Worm (Caenorhabditis elegans) whole organism, L1 larva: ENCODE results near the gene str-149.
A peak's percentile ranks its signal among the peaks of the same experiment; 100 is the strongest.

Experiments used
- C16A3.4 ChIP-seq: fragments of 150-350 bp; optimal IDR thresholded peaks from 2 replicates; lab custom pipeline; 2014; ENCODE audit warnings: missing biosample characterization, missing genetic modification characterization
- ama-1 ChIP-seq: fragments of 150-350 bp; optimal IDR thresholded peaks from 2 replicates; lab custom pipeline; 2014
- ceh-82 ChIP-seq, 3 experiments: fragments of 150-350 bp in 1 of 3; sonication (generic microtip) in 2 of 3; optimal IDR thresholded peaks; 2 replicates each; lab custom pipeline; 2014 to 2017; ENCODE audit warnings: missing biosample characterization in 3 of 3, missing genetic modification characterization in 3 of 3
- dpl-1 ChIP-seq, 3 experiments: fragments of 150-350 bp in 2 of 3; sonication (generic microtip) in 1 of 3; optimal IDR thresholded peaks; 2 replicates each; lab custom pipeline; 2014 to 2017; ENCODE audit warnings: missing biosample characterization in 3 of 3, missing genetic modification characterization in 3 of 3, missing genetic modification reagents in 3 of 3
- dsc-1 ChIP-seq: sonication (generic microtip); optimal IDR thresholded peaks from 2 replicates; lab custom pipeline; 2016; ENCODE audit warnings: mild to moderate bottlenecking, missing genetic modification characterization, missing compliant biosample characterization
- efl-1 ChIP-seq, 4 experiments: fragments of 150-350 bp; optimal IDR thresholded peaks in 3 of 4; peaks in 1 of 4; 1 replicate in 1 of 4; 2 replicates in 3 of 4; lab custom pipeline; 2014; ENCODE audit warnings: missing biosample characterization in 2 of 4, missing genetic modification characterization in 2 of 4, missing genetic modification reagents in 2 of 4
- egl-27 ChIP-seq, 2 experiments: fragments of 150-350 bp in 1 of 2; sonication (generic microtip); optimal IDR thresholded peaks; 3 replicates each; lab custom pipeline; 2017 to 2018; ENCODE audit warnings: missing biosample characterization in 2 of 2, missing genetic modification characterization in 2 of 2, missing genetic modification reagents in 2 of 2
- elt-2 ChIP-seq: sonication (generic microtip); optimal IDR thresholded peaks from 2 replicates; lab custom pipeline; 2016; ENCODE audit warnings: missing genetic modification characterization, mild to moderate bottlenecking, inconsistent platforms, missing compliant biosample characterization, missing genetic modification reagents
- elt-3 ChIP-seq, 6 experiments: fragments of 150-350 bp in 1 of 6; sonication (generic microtip); optimal IDR thresholded peaks; 2 replicates each; lab custom pipeline; 2017 to 2018; ENCODE audit warnings: missing biosample characterization in 6 of 6, missing genetic modification characterization in 6 of 6, inconsistent platforms in 1 of 6
- fkh-4 ChIP-seq: sonication (generic microtip); optimal IDR thresholded peaks from 2 replicates; lab custom pipeline; 2016; ENCODE audit warnings: missing compliant biosample characterization, missing genetic modification characterization, borderline replicate concordance
- fos-1 ChIP-seq: fragments of 150-350 bp; optimal IDR thresholded peaks from 2 replicates; lab custom pipeline; 2014; ENCODE audit warnings: missing biosample characterization, missing genetic modification characterization
- grh-1 ChIP-seq: fragments of 200-800 bp; sonication (Bioruptor generic); IDR thresholded peaks from 2 replicates; pipeline ENCODE4 v1.3.6; 2022; ENCODE audit warnings: missing genetic modification reagents, missing genetic modification characterization, missing compliant biosample characterization
- irx-1 ChIP-seq: sonication (generic microtip); optimal IDR thresholded peaks from 2 replicates; lab custom pipeline; 2016; ENCODE audit warnings: missing genetic modification characterization, missing compliant biosample characterization
- jun-1 ChIP-seq: fragments of 150-350 bp; optimal IDR thresholded peaks from 2 replicates; lab custom pipeline; 2014; ENCODE audit warnings: missing biosample characterization, missing genetic modification reagents, missing genetic modification characterization
- lin-13 ChIP-seq: fragments of 150-350 bp; optimal IDR thresholded peaks from 2 replicates; lab custom pipeline; 2014; ENCODE audit warnings: missing biosample characterization, missing genetic modification reagents, missing genetic modification characterization
- lin-14 ChIP-seq: fragments of 200-800 bp; sonication (Bioruptor generic); optimal IDR thresholded peaks from 2 replicates; lab custom pipeline; 2018; ENCODE audit warnings: mild to moderate bottlenecking, missing genetic modification characterization, moderate library complexity, missing compliant biosample characterization
- lin-35 ChIP-seq, 2 experiments: fragments of 150-350 bp; optimal IDR thresholded peaks; 2 replicates each; lab custom pipeline; 2014; ENCODE audit warnings: missing biosample characterization in 2 of 2, missing genetic modification characterization in 2 of 2, missing genetic modification reagents in 2 of 2
- lir-3 ChIP-seq: sonication (generic microtip); optimal IDR thresholded peaks from 2 replicates; lab custom pipeline; 2016; ENCODE audit warnings: mild to moderate bottlenecking, missing genetic modification characterization, moderate library complexity, missing compliant biosample characterization; ENCODE audit not compliant: poor library complexity
- lsy-2 ChIP-seq, 2 experiments: fragments of 150-350 bp; optimal IDR thresholded peaks; 2 replicates each; lab custom pipeline; 2014; ENCODE audit warnings: missing biosample characterization in 2 of 2, missing genetic modification characterization in 2 of 2
- mab-9 ChIP-seq: fragments of 200-800 bp; sonication (Bioruptor generic); IDR thresholded peaks from 2 replicates; pipeline ENCODE4 v1.3.6; 2022; ENCODE audit warnings: missing genetic modification reagents, missing genetic modification characterization, missing compliant biosample characterization
- mdl-1 ChIP-seq, 2 experiments: fragments of 150-350 bp; optimal IDR thresholded peaks; 2 replicates each; lab custom pipeline; 2014 to 2017; ENCODE audit warnings: missing biosample characterization in 2 of 2, missing genetic modification characterization in 2 of 2, inconsistent platforms in 1 of 2
- nhr-11 ChIP-seq: fragments of 150-350 bp; optimal IDR thresholded peaks from 2 replicates; lab custom pipeline; 2014; ENCODE audit warnings: missing biosample characterization, missing genetic modification characterization
- nhr-19 ChIP-seq: fragments of 200-800 bp; sonication (Bioruptor generic); conservative IDR thresholded peaks from 2 replicates; pipeline ENCODE4 v1.3.6; 2022; ENCODE audit warnings: missing genetic modification characterization, missing compliant biosample characterization
- nhr-20 ChIP-seq: sonication (generic microtip); optimal IDR thresholded peaks from 2 replicates; lab custom pipeline; 2016; ENCODE audit warnings: mild to moderate bottlenecking, missing genetic modification characterization, missing compliant biosample characterization
- nhr-47 ChIP-seq: sonication (generic microtip); optimal IDR thresholded peaks from 2 replicates; lab custom pipeline; 2016; ENCODE audit warnings: mild to moderate bottlenecking, missing genetic modification characterization, moderate library complexity, missing compliant biosample characterization
- nhr-71 ChIP-seq: sonication (generic microtip); optimal IDR thresholded peaks from 2 replicates; lab custom pipeline; 2016; ENCODE audit warnings: mild to moderate bottlenecking, missing genetic modification characterization, moderate library complexity, missing compliant biosample characterization
- nhr-77 ChIP-seq: fragments of 150-350 bp; optimal IDR thresholded peaks from 2 replicates; lab custom pipeline; 2014; ENCODE audit warnings: missing biosample characterization, missing genetic modification characterization
- nhr-85 ChIP-seq: sonication (generic microtip); peaks from one replicate; lab custom pipeline; 2016; ENCODE audit warnings: missing genetic modification characterization, inconsistent platforms, missing compliant biosample characterization
- nhr-90 ChIP-seq: sonication (generic microtip); optimal IDR thresholded peaks from 2 replicates; lab custom pipeline; 2016; ENCODE audit warnings: mild to moderate bottlenecking, missing genetic modification characterization, missing compliant biosample characterization; ENCODE audit not compliant: poor library complexity
- pax-3 ChIP-seq: fragments of 200-800 bp; sonication (Bioruptor generic); optimal IDR thresholded peaks from 2 replicates; lab custom pipeline; 2018; ENCODE audit warnings: mild to moderate bottlenecking, missing genetic modification characterization, moderate library complexity, missing compliant biosample characterization
- rnt-1 ChIP-seq: sonication (generic microtip); optimal IDR thresholded peaks from 2 replicates; lab custom pipeline; 2016; ENCODE audit warnings: mild to moderate bottlenecking, missing genetic modification characterization, moderate library complexity, missing compliant biosample characterization
- skn-1 ChIP-seq: fragments of 150-350 bp; optimal IDR thresholded peaks from 2 replicates; lab custom pipeline; 2014; ENCODE audit warnings: missing biosample characterization, missing genetic modification characterization
- snpc-4 ChIP-seq: fragments of 150-350 bp; optimal IDR thresholded peaks from 2 replicates; lab custom pipeline; 2014; ENCODE audit warnings: missing biosample characterization, missing genetic modification characterization
- snu-23 ChIP-seq: sonication (generic microtip); optimal IDR thresholded peaks from 2 replicates; lab custom pipeline; 2016; ENCODE audit warnings: missing genetic modification characterization, missing compliant biosample characterization
- sptf-1 ChIP-seq: fragments of 150-350 bp; optimal IDR thresholded peaks from 2 replicates; lab custom pipeline; 2014; ENCODE audit warnings: missing biosample characterization, missing genetic modification characterization
- sup-37 ChIP-seq: fragments of 200-800 bp; sonication (Bioruptor generic); optimal IDR thresholded peaks from 2 replicates; lab custom pipeline; 2018; ENCODE audit warnings: mild to moderate bottlenecking, missing genetic modification characterization, missing compliant biosample characterization
- swsn-7 ChIP-seq: sonication (generic microtip); optimal IDR thresholded peaks from 2 replicates; lab custom pipeline; 2016; ENCODE audit warnings: missing genetic modification characterization, missing compliant biosample characterization
- tbx-2 ChIP-seq: sonication (generic microtip); optimal IDR thresholded peaks from 2 replicates; lab custom pipeline; 2016; ENCODE audit warnings: missing genetic modification characterization, missing compliant biosample characterization
- unc-130 ChIP-seq: fragments of 150-350 bp; optimal IDR thresholded peaks from 2 replicates; lab custom pipeline; 2017; ENCODE audit warnings: missing biosample characterization, missing genetic modification characterization, inconsistent platforms
- xbp-1 ChIP-seq: sonication (generic microtip); optimal IDR thresholded peaks from 2 replicates; lab custom pipeline; 2016; ENCODE audit warnings: missing genetic modification characterization, missing compliant biosample characterization
- zag-1 ChIP-seq: fragments of 150-350 bp; optimal IDR thresholded peaks from 2 replicates; lab custom pipeline; 2014; ENCODE audit warnings: missing biosample characterization, missing genetic modification characterization
- zip-4 ChIP-seq: fragments of 200-800 bp; sonication (Bioruptor generic); optimal IDR thresholded peaks from 2 replicates; lab custom pipeline; 2018; ENCODE audit warnings: mild to moderate bottlenecking, missing genetic modification characterization, moderate library complexity, missing compliant biosample characterization
- ztf-11 ChIP-seq, 2 experiments: sonication (generic microtip); optimal IDR thresholded peaks; 2 replicates each; lab custom pipeline; 2016 to 2017; ENCODE audit warnings: missing genetic modification characterization in 2 of 2, missing biosample characterization in 1 of 2, missing compliant biosample characterization in 1 of 2
- ztf-4 ChIP-seq: fragments of 150-350 bp; optimal IDR thresholded peaks from 2 replicates; lab custom pipeline; 2014; ENCODE audit warnings: missing biosample characterization, missing genetic modification characterization

Gene str-149

DNA sequence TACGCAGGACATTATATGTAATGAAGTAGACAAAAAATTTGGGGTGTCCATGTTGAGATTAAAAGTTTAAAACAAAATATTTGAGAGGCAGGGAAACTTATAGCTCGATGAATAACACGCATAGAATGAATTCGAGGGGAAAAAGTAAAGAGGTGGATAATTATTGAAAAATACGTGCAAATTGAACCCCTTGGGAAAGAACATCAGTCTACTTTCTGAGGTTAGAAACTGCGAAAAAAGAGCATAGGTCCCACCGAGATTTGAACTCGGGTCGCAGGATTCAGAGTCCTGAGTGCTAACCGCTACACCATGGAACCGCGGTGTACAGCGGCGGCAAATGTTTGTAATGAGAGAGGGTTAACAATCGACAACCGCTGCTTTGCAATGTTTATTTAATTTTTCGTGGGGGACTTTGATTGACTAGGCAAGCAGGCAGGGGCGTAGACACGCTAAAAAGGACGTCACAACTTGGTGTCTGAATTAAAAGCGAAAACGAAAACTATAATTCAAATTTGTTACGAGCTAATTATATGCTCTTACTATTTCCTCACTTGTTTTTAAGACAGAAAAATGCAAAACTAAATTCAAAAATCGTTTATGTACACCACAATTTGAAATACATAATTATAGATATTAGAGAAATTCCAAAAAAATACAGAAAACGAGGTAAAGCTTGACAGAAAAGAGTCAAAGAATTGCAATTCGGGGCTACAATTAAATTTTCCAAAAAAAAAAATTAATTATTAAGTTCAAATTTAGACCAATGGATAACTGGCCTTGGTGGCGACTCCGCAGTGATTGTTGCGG, 18.9 kb downstream of the str-149 start, which contains the start of gene srh-269:
srh-269 (minus strand) TSS at position 51 of the 807 bp plus-strand sequence.
- TF ChIP-seq rnt-1 (tag; lab: Kevin White, UChicago) = peak; percentile 86
- TF ChIP-seq lin-13 (GFP tag; lab: Kevin White, UChicago) = peak; percentile 28
- no peak for TF ChIP-seq sptf-1
- TF ChIP-seq nhr-20 (tag; lab: Kevin White, UChicago) = peak; percentile 65
- peak; percentile 62 for TF ChIP-seq nhr-90 (tag; lab: Kevin White, UChicago)
- peak in 1 of 6 experiments; percentile 6 for TF ChIP-seq elt-3 (tag; optimal IDR thresholded peaks at IDR 0.05; lab: Kevin White, UChicago)
- TF ChIP-seq zag-1 = no peak
- peak; percentile 28 for TF ChIP-seq sup-37 (GFP tag; lab: Kevin White, UChicago)
- TF ChIP-seq nhr-77 (tag; lab: Kevin White, UChicago) = peak; percentile 48
- TF ChIP-seq ztf-11 (tag; optimal IDR thresholded peaks at IDR 0.05; lab: Kevin White, UChicago) = no peak
- TF ChIP-seq lin-14 (GFP tag; lab: Kevin White, UChicago) = peak; percentile 45
- no peak for TF ChIP-seq egl-27 (tag; optimal IDR thresholded peaks at IDR 0.05; lab: Kevin White, UChicago)
- peak; percentile 35 for TF ChIP-seq pax-3
- peak; percentile 11 for TF ChIP-seq skn-1 (tag; lab: Kevin White, UChicago)
- TF ChIP-seq swsn-7 = peak; percentile 50
- TF ChIP-seq ceh-82 (tag; optimal IDR thresholded peaks at IDR 0.05; lab: Kevin White, UChicago) = peak in 1 of 3 experiments; percentile 33
- peak; percentile 51 for TF ChIP-seq jun-1
- no peak for TF ChIP-seq nhr-11 (tag; lab: Kevin White, UChicago)
- peak; percentile 13 for TF ChIP-seq fos-1 (tag; lab: Kevin White, UChicago)
- peak; percentile 77 for TF ChIP-seq snu-23 (GFP tag; lab: Kevin White, UChicago)
- peak; percentile 54 for TF ChIP-seq tbx-2 (tag; lab: Kevin White, UChicago)
- peak; percentile 24 to 55 for TF ChIP-seq lsy-2 (tag; optimal IDR thresholded peaks at IDR 0.05; lab: Kevin White, UChicago)
- no peak for TF ChIP-seq grh-1 (GFP tag; lab: Robert Waterston, UW)
- TF ChIP-seq nhr-47 (tag; lab: Kevin White, UChicago) = peak; percentile 69
- TF ChIP-seq unc-130 (tag; lab: Kevin White, UChicago) = peak; percentile 62
- peak; percentile 28 to 55 for TF ChIP-seq efl-1 (optimal IDR thresholded peaks at IDR 0.05; lab: Kevin White, UChicago)
- peak; percentile 8 to 92 for TF ChIP-seq efl-1 (GFP tag; optimal IDR thresholded peaks at IDR 0.05 in 1 of 2; lab: Kevin White, UChicago)
- no peak for TF ChIP-seq zip-4
- peak; percentile 61 for TF ChIP-seq snpc-4 (tag; lab: Kevin White, UChicago)
- TF ChIP-seq mdl-1 (tag; optimal IDR thresholded peaks at IDR 0.05; lab: Kevin White, UChicago) = peak in 1 of 2 experiments; percentile 20
- TF ChIP-seq xbp-1 = peak; percentile 31
- TF ChIP-seq nhr-85 (tag; lab: Kevin White, UChicago) = peak; percentile 27
- peak; percentile 79 for TF ChIP-seq nhr-19
- peak; percentile 69 for TF ChIP-seq dsc-1 (tag; lab: Kevin White, UChicago)
- peak in 2 of 3 experiments; percentile 38 to 39 for TF ChIP-seq dpl-1 (GFP tag; optimal IDR thresholded peaks at IDR 0.05; lab: Kevin White, UChicago)
- no peak for TF ChIP-seq fkh-4 (tag; lab: Kevin White, UChicago)
- no peak for TF ChIP-seq lir-3 (tag; lab: Kevin White, UChicago)
- peak; percentile 12 for TF ChIP-seq irx-1 (tag; lab: Kevin White, UChicago)
- TF ChIP-seq ztf-4 = peak; percentile 75
- peak; percentile 74 for TF ChIP-seq nhr-71 (tag; lab: Kevin White, UChicago)
- peak; percentile 65 for TF ChIP-seq elt-2 (tag; lab: Kevin White, UChicago)
- TF ChIP-seq ama-1 (lab: Kevin White, UChicago) = peak; percentile 87
- peak; percentile 12 to 71 for TF ChIP-seq lin-35 (GFP tag; optimal IDR thresholded peaks at IDR 0.05; lab: Kevin White, UChicago)
- peak; percentile 56 for TF ChIP-seq C16A3.4 (tag; lab: Kevin White, UChicago)
- no peak for TF ChIP-seq mab-9 (GFP tag; lab: Robert Waterston, UW)
